Worm (Caenorhabditis elegans): ENCODE results near the gene F41H10.12.
A peak's percentile ranks its signal among the peaks of the same experiment; 100 is the strongest.

Gene F41H10.12

ce11 chrIV:5394687-5395086, 9.6 kb downstream of the F41H10.12 start, which contains the start of the genes perm-3 and swsn-6 (continued):
- TF ChIP-seq sea-2 (GFP tag; IDR thresholded peaks at IDR 0.05) (no peak), Y79H2A.3 (GFP tag; conservative IDR thresholded peaks at IDR 0.05) (no peak), attf-3 (GFP tag; conservative IDR thresholded peaks at IDR 0.05) (no peak), ccch-3 (GFP tag; optimal IDR thresholded peaks at IDR 0.05) (no peak), attf-6 (GFP tag; IDR thresholded peaks at IDR 0.05) (no peak), ceh-91 (GFP tag; IDR thresholded peaks at IDR 0.05) (no peak; the same call in 1 of the 2 replicates), atf-7 (tag; optimal IDR thresholded peaks at IDR 0.05) (no peak), T07F8.4 (tag; optimal IDR thresholded peaks at IDR 0.05) (no peak), F33H1.4 (GFP tag; IDR thresholded peaks at IDR 0.05) (peak; percentile 65), nhr-179 (tag; optimal IDR thresholded peaks at IDR 0.05) (no peak), hrde-1 (tag; optimal IDR thresholded peaks at IDR 0.05; ENCODE audit: borderline replicate concordance) (no peak), sptf-2 (GFP tag; optimal IDR thresholded peaks at IDR 0.05) (no peak), C06A6.2 (GFP tag; conservative IDR thresholded peaks at IDR 0.05) (no peak; the same call in 1 of the 2 replicates), tbp1 (GFP tag; optimal IDR thresholded peaks at IDR 0.05) (peak; percentile 50), bed-2 (GFP tag; IDR thresholded peaks at IDR 0.05) (no peak), F49E8.2 (tag; optimal IDR thresholded peaks at IDR 0.05; ENCODE audit: insufficient read depth) (no peak), bed-1 (GFP tag; IDR thresholded peaks at IDR 0.05) (no peak), K12H6.12 (tag; optimal IDR thresholded peaks at IDR 0.05) (no peak), F55B11.4 (tag; optimal IDR thresholded peaks at IDR 0.05; ENCODE audit: borderline replicate concordance, insufficient read depth) (no peak), F23B12.7 (tag; optimal IDR thresholded peaks at IDR 0.05; ENCODE audit: insufficient read depth) (peak; percentile 34), egrh-3 (GFP tag; IDR thresholded peaks at IDR 0.05) (no peak), mxl-1 (tag; optimal IDR thresholded peaks at IDR 0.05) (no peak), K11D2.4 (GFP tag; IDR thresholded peaks at IDR 0.05) (no peak), ztf-6 (GFP tag; IDR thresholded peaks at IDR 0.05) (no peak), aptf-3 (GFP tag; IDR thresholded peaks at IDR 0.05) (no peak), unc-130 (GFP tag; optimal IDR thresholded peaks at IDR 0.05) (peak; percentile 14), hlh-26 (GFP tag; conservative IDR thresholded peaks at IDR 0.05) (no peak), repo-1 (tag; optimal IDR thresholded peaks at IDR 0.05) (no peak), ceh-79 (tag; optimal IDR thresholded peaks at IDR 0.05) (no peak), ztf-25 (GFP tag; IDR thresholded peaks at IDR 0.05) (no peak), snpc-3.4 (tag; optimal IDR thresholded peaks at IDR 0.05) (no peak), cebp-1 (GFP tag; IDR thresholded peaks at IDR 0.05) (no peak), cebp-1 (tag; optimal IDR thresholded peaks at IDR 0.05) (peak; percentile 65), F10E7.11 (tag; optimal IDR thresholded peaks at IDR 0.05) (no peak), B0261.1 (tag; optimal IDR thresholded peaks at IDR 0.05) (no peak), let-607 (tag; optimal IDR thresholded peaks at IDR 0.05) (peak in 1 of 2 experiments; percentile 8), T26A5.8 (tag; optimal IDR thresholded peaks at IDR 0.05) (no peak), mcd-1 (GFP tag; IDR thresholded peaks at IDR 0.05) (peak; percentile 83), dox-1 (GFP tag; IDR thresholded peaks at IDR 0.05) (peak; percentile 83), nhr-120 (GFP tag; IDR thresholded peaks at IDR 0.05) (no peak), nfya-2 (GFP tag; IDR thresholded peaks at IDR 0.05) (no peak), fkh-3 (tag; optimal IDR thresholded peaks at IDR 0.05) (no peak), lsl-1 (GFP tag; optimal IDR thresholded peaks at IDR 0.05) (peak; percentile 41), athp-1 (tag; optimal IDR thresholded peaks at IDR 0.05) (no peak), gei-17 (GFP tag; optimal IDR thresholded peaks at IDR 0.05) (peak; percentile 16), madf-3 (GFP tag; IDR thresholded peaks at IDR 0.05) (peak; percentile 64; the same call in 1 of the 2 replicates), attf-5 (GFP tag; optimal IDR thresholded peaks at IDR 0.05) (peak; percentile 73), lsy-27 (tag; optimal IDR thresholded peaks at IDR 0.05; ENCODE audit: borderline replicate concordance, insufficient read depth) (no peak), B0019.2 (GFP tag; conservative IDR thresholded peaks at IDR 0.05) (no peak)

Measured in whole organism, young adult.